Worm (Caenorhabditis elegans) whole organism, late embryonic: ENCODE data around the gene eol-1.

Experiments
- C08G9.2 ChIP-seq: sonication (generic microtip); optimal IDR thresholded peaks from 2 replicates; lab custom pipeline; 2016; ENCODE audit warnings: mild to moderate bottlenecking, missing genetic modification characterization, moderate library complexity, missing compliant biosample characterization
- F13H6.1 ChIP-seq: sonication (generic microtip); optimal IDR thresholded peaks from 2 replicates; lab custom pipeline; 2016; ENCODE audit warnings: missing genetic modification characterization, missing compliant biosample characterization
- K02D7.2 ChIP-seq: sonication (generic microtip); optimal IDR thresholded peaks from 2 replicates; lab custom pipeline; 2017; ENCODE audit warnings: mild to moderate bottlenecking, missing genetic modification characterization, missing compliant biosample characterization
- K09A11.1 ChIP-seq: sonication (generic microtip); optimal IDR thresholded peaks from 2 replicates; lab custom pipeline; 2017; ENCODE audit warnings: antibody characterized with exemption, mild to moderate bottlenecking, missing genetic modification characterization, missing compliant biosample characterization; ENCODE audit not compliant: insufficient read depth
- Y22D7AL.16 ChIP-seq: sonication (generic microtip); optimal IDR thresholded peaks from 2 replicates; lab custom pipeline; 2016; ENCODE audit warnings: missing genetic modification characterization, missing compliant biosample characterization
- ama-1 ChIP-seq: fragments of 150-350 bp; optimal IDR thresholded peaks from 2 replicates; lab custom pipeline; 2014
- ceh-18 ChIP-seq: sonication (generic microtip); optimal IDR thresholded peaks from 2 replicates; lab custom pipeline; 2016; ENCODE audit warnings: missing genetic modification characterization, missing compliant biosample characterization
- ceh-22 ChIP-seq: sonication (generic microtip); optimal IDR thresholded peaks from 2 replicates; lab custom pipeline; 2017; ENCODE audit warnings: missing biosample characterization, missing genetic modification characterization
- ceh-24 ChIP-seq: sonication (generic microtip); optimal IDR thresholded peaks from 2 replicates; lab custom pipeline; 2016; ENCODE audit warnings: mild to moderate bottlenecking, missing genetic modification characterization, missing compliant biosample characterization
- ceh-31 ChIP-seq: sonication (generic microtip); optimal IDR thresholded peaks from 2 replicates; lab custom pipeline; 2016; ENCODE audit warnings: missing genetic modification characterization, missing compliant biosample characterization
- ceh-34 ChIP-seq: sonication (generic microtip); optimal IDR thresholded peaks from 2 replicates; lab custom pipeline; 2016; ENCODE audit warnings: mild to moderate bottlenecking, missing genetic modification characterization, missing compliant biosample characterization
- ceh-45 ChIP-seq: fragments of 200-800 bp; sonication (Bioruptor generic); IDR thresholded peaks from 2 replicates; pipeline ENCODE4 v1.3.6; 2022; ENCODE audit warnings: missing genetic modification reagents, missing genetic modification characterization, missing compliant biosample characterization
- ceh-9 ChIP-seq: sonication (generic microtip); optimal IDR thresholded peaks from 2 replicates; lab custom pipeline; 2016; ENCODE audit warnings: mild to moderate bottlenecking, missing genetic modification characterization, inconsistent platforms, missing compliant biosample characterization
- che-1 ChIP-seq: sonication (generic microtip); optimal IDR thresholded peaks from 2 replicates; lab custom pipeline; 2016; ENCODE audit warnings: mild to moderate bottlenecking, missing genetic modification characterization, missing compliant biosample characterization
- dmd-4 ChIP-seq: sonication (generic microtip); optimal IDR thresholded peaks from 2 replicates; lab custom pipeline; 2016; ENCODE audit warnings: borderline replicate concordance, missing genetic modification characterization, missing compliant biosample characterization
- dve-1 ChIP-seq: sonication (generic microtip); optimal IDR thresholded peaks from 2 replicates; lab custom pipeline; 2017; ENCODE audit warnings: antibody characterized with exemption, mild to moderate bottlenecking, missing genetic modification characterization, missing compliant biosample characterization
- elt-4 ChIP-seq: sonication (generic microtip); optimal IDR thresholded peaks from 2 replicates; lab custom pipeline; 2016; ENCODE audit warnings: missing genetic modification characterization, missing compliant biosample characterization
- ets-4 ChIP-seq: sonication (generic microtip); optimal IDR thresholded peaks from 2 replicates; lab custom pipeline; 2016; ENCODE audit warnings: missing genetic modification characterization, missing compliant biosample characterization
- fax-1 ChIP-seq: sonication (generic microtip); optimal IDR thresholded peaks from 2 replicates; lab custom pipeline; 2016; ENCODE audit warnings: missing genotype, missing genetic modification characterization, missing compliant biosample characterization
- fkh-10 ChIP-seq: fragments of 150-350 bp; optimal IDR thresholded peaks from 2 replicates; lab custom pipeline; 2014; ENCODE audit warnings: missing biosample characterization, missing genetic modification reagents, missing genetic modification characterization
- fkh-6 ChIP-seq: sonication (generic microtip); optimal IDR thresholded peaks from 2 replicates; lab custom pipeline; 2016; ENCODE audit warnings: missing genetic modification characterization, missing compliant biosample characterization
- hlh-8 ChIP-seq: sonication (generic microtip); optimal IDR thresholded peaks from 2 replicates; lab custom pipeline; 2016; ENCODE audit warnings: missing genotype, missing genetic modification characterization, missing compliant biosample characterization
- lin-11 ChIP-seq: fragments of 200-800 bp; sonication (Bioruptor generic); optimal IDR thresholded peaks from 2 replicates; lab custom pipeline; 2018; ENCODE audit warnings: mild to moderate bottlenecking, missing genetic modification characterization, missing compliant biosample characterization
- madf-2 ChIP-seq: sonication (generic microtip); optimal IDR thresholded peaks from 2 replicates; lab custom pipeline; 2017; ENCODE audit warnings: missing genetic modification characterization, missing compliant biosample characterization
- mec-3 ChIP-seq: sonication (generic microtip); optimal IDR thresholded peaks from 2 replicates; lab custom pipeline; 2016; ENCODE audit warnings: borderline replicate concordance, missing genetic modification characterization, missing compliant biosample characterization
- nfya-1 ChIP-seq: sonication (generic microtip); optimal IDR thresholded peaks from 2 replicates; lab custom pipeline; 2017; ENCODE audit warnings: missing genetic modification characterization, mild to moderate bottlenecking, missing compliant biosample characterization, antibody characterized with exemption, moderate library complexity
- pat-9 ChIP-seq: fragments of 200-800 bp; sonication (Bioruptor generic); optimal IDR thresholded peaks from 2 replicates; lab custom pipeline; 2018; ENCODE audit warnings: mild to moderate bottlenecking, missing genetic modification characterization, moderate library complexity, missing compliant biosample characterization
- pha-4 ChIP-seq: fragments of 150-350 bp; optimal IDR thresholded peaks from 2 replicates; lab custom pipeline; 2018; ENCODE audit warnings: missing biosample characterization, missing genetic modification reagents, missing genetic modification characterization
- pqm-1 ChIP-seq: sonication (generic microtip); optimal IDR thresholded peaks from 2 replicates; lab custom pipeline; 2016; ENCODE audit warnings: missing genetic modification characterization, missing compliant biosample characterization
- ref-2 ChIP-seq: sonication (generic microtip); optimal IDR thresholded peaks from 2 replicates; lab custom pipeline; 2016; ENCODE audit warnings: missing genetic modification characterization, missing compliant biosample characterization
- rnt-1 ChIP-seq: sonication (generic microtip); optimal IDR thresholded peaks from 2 replicates; lab custom pipeline; 2016; ENCODE audit warnings: missing genetic modification characterization, missing compliant biosample characterization
- sdc-2 ChIP-seq: sonication (generic microtip); optimal IDR thresholded peaks from 2 replicates; lab custom pipeline; 2016; ENCODE audit warnings: missing genotype, missing genetic modification characterization, missing compliant biosample characterization
- sox-2 ChIP-seq: fragments of 200-800 bp; sonication (Bioruptor generic); IDR thresholded peaks from 2 replicates; pipeline ENCODE4 v1.3.6; 2022; ENCODE audit warnings: missing genetic modification reagents, missing genetic modification characterization, missing compliant biosample characterization
- tbx-2 ChIP-seq: sonication (generic microtip); optimal IDR thresholded peaks from 2 replicates; lab custom pipeline; 2016; ENCODE audit warnings: missing genetic modification characterization, missing compliant biosample characterization
- unc-42 ChIP-seq: sonication (generic microtip); optimal IDR thresholded peaks from 2 replicates; lab custom pipeline; 2016; ENCODE audit warnings: missing genotype, missing genetic modification characterization, missing compliant biosample characterization
- unc-55 ChIP-seq: sonication (generic microtip); optimal IDR thresholded peaks from 2 replicates; lab custom pipeline; 2017; ENCODE audit warnings: missing biosample characterization, missing genetic modification reagents, missing genetic modification characterization
- zip-5 ChIP-seq: sonication (generic microtip); optimal IDR thresholded peaks from 2 replicates; lab custom pipeline; 2016; ENCODE audit warnings: missing genetic modification characterization, missing compliant biosample characterization
- ztf-16 ChIP-seq: sonication (generic microtip); optimal IDR thresholded peaks from 2 replicates; lab custom pipeline; 2017; ENCODE audit warnings: missing genetic modification characterization, missing compliant biosample characterization

The eol-1 gene

DNA sequence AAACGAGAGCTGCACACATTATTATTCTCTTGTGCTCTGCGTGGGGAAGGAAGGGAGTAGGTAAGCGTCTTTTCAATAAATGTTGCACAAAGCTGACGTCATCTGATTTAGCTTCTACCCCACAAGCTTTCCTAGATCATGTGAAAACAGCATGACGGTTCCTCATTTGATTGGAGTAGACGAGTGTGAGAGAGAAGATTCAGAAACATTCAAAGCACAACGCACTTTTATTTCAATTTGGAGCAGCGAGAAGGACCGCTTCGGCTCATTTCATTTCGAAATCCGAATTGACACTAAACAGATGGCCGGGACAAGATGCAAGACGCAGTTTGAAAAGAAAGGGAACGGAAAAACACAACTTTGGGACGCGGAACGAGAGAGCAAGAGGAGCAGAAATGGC is 23.6 kb upstream of the eol-1 start:
- TF ChIP-seq unc-42, result peak; percentile 28
- TF ChIP-seq ref-2 (tag; lab: Kevin White, UChicago), result no peak

ce11 chrV:14003587-14004156 is 23.0 kb upstream of the eol-1 start:
- TF ChIP-seq ceh-31 (tag; lab: Kevin White, UChicago) (no peak), mec-3 (tag; lab: Kevin White, UChicago) (no peak), madf-2 (tag; lab: Kevin White, UChicago) (no peak), hlh-8 (tag; lab: Kevin White, UChicago) (peak; percentile 21), ceh-24 (tag; lab: Kevin White, UChicago) (no peak), zip-5 (no peak), ceh-9 (tag; lab: Kevin White, UChicago) (no peak), ceh-22 (no peak), ztf-16 (tag; lab: Kevin White, UChicago) (no peak), unc-42 (peak; percentile 13), elt-4 (tag; lab: Kevin White, UChicago) (no peak), tbx-2 (tag; lab: Kevin White, UChicago) (no peak), sox-2 (GFP tag; lab: Robert Waterston, UW) (no peak), Y22D7AL.16 (tag; lab: Kevin White, UChicago) (no peak), K02D7.2 (tag; lab: Kevin White, UChicago) (no peak)

DNA sequence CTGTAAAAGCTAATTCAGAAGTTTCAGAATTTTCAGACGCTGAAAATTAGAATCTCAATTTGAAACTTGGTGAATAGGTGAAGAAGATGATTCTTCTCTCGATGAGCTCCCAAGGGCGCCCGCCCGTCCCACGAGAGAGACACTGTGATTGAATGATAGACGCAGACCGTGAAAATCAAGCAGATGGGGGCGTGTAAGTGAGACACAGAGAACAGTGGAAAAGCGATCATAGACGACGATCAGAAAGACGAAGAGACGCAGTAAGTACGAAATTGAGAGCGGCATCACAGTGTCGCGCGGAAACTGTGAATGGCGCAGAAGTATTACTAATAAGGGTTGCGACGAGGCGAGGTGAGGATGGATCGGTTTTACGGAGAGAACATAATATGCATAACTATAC is 21.7 kb upstream of the eol-1 start:
- no peak for TF ChIP-seq lin-11 (tag; lab: Kevin White, UChicago)
- no peak for TF ChIP-seq che-1
- no peak for TF ChIP-seq K09A11.1 (tag; lab: Kevin White, UChicago)
- TF ChIP-seq fkh-6, result no peak
- no peak for TF ChIP-seq ceh-9 (tag; lab: Kevin White, UChicago)
- peak; percentile 24 for TF ChIP-seq ceh-31 (tag; lab: Kevin White, UChicago)
- peak; percentile 22 for TF ChIP-seq rnt-1 (tag; lab: Kevin White, UChicago)
- peak; percentile 50 for TF ChIP-seq ceh-34 (tag; lab: Kevin White, UChicago)
- TF ChIP-seq C08G9.2 (tag; lab: Kevin White, UChicago), result peak; percentile 39
- TF ChIP-seq tbx-2 (tag; lab: Kevin White, UChicago), result peak; percentile 44
- peak; percentile 28 for TF ChIP-seq ceh-18 (tag; lab: Kevin White, UChicago)
- TF ChIP-seq nfya-1, result peak; percentile 11
- peak; percentile 3 for TF ChIP-seq unc-55 (GFP tag; lab: Kevin White, UChicago)

ce11 chrV:14001929-14002328 is 21.2 kb upstream of the eol-1 start:
- TF ChIP-seq F13H6.1 (tag; lab: Kevin White, UChicago) (no peak), fkh-10 (GFP tag; lab: Kevin White, UChicago) (no peak), dmd-4 (no peak), tbx-2 (tag; lab: Kevin White, UChicago) (no peak), ets-4 (tag; lab: Kevin White, UChicago) (no peak), fax-1 (tag; lab: Kevin White, UChicago) (no peak), ceh-45 (GFP tag; lab: Robert Waterston, UW) (no peak), pat-9 (tag; lab: Kevin White, UChicago) (no peak), unc-55 (GFP tag; lab: Kevin White, UChicago) (no peak), pqm-1 (tag; lab: Kevin White, UChicago) (no peak), ceh-24 (tag; lab: Kevin White, UChicago) (no peak), sdc-2 (tag; lab: Kevin White, UChicago) (no peak), Y22D7AL.16 (tag; lab: Kevin White, UChicago) (no peak), ceh-34 (tag; lab: Kevin White, UChicago) (no peak), ceh-9 (tag; lab: Kevin White, UChicago) (no peak), dve-1 (tag; lab: Kevin White, UChicago) (no peak), ama-1 (lab: Kevin White, UChicago) (no peak), pha-4 (tag; lab: Kevin White, UChicago) (no peak)
